Worm (Caenorhabditis elegans) whole organism, L1 larva: ENCODE measurements around the gene idpb-1.

Experiments used
- elt-2 ChIP-seq: sonication (generic microtip); optimal IDR thresholded peaks from 2 replicates; lab custom pipeline; 2016; ENCODE audit warnings: missing genetic modification characterization, mild to moderate bottlenecking, inconsistent platforms, missing compliant biosample characterization, missing genetic modification reagents
- fos-1 ChIP-seq: fragments of 150-350 bp; optimal IDR thresholded peaks from 2 replicates; lab custom pipeline; 2014; ENCODE audit warnings: missing biosample characterization, missing genetic modification characterization
- swsn-7 ChIP-seq: sonication (generic microtip); optimal IDR thresholded peaks from 2 replicates; lab custom pipeline; 2016; ENCODE audit warnings: missing genetic modification characterization, missing compliant biosample characterization
- unc-98 ChIP-seq: fragments of 200-800 bp; sonication (Bioruptor generic); IDR thresholded peaks from 2 replicates; pipeline ENCODE4 v1.3.6; 2022; ENCODE audit warnings: missing genetic modification characterization, missing compliant biosample characterization
- vab-15 ChIP-seq: sonication (generic microtip); optimal IDR thresholded peaks from 2 replicates; lab custom pipeline; 2017; ENCODE audit warnings: missing genotype, mild to moderate bottlenecking, missing genetic modification characterization, missing compliant biosample characterization

DNA sequence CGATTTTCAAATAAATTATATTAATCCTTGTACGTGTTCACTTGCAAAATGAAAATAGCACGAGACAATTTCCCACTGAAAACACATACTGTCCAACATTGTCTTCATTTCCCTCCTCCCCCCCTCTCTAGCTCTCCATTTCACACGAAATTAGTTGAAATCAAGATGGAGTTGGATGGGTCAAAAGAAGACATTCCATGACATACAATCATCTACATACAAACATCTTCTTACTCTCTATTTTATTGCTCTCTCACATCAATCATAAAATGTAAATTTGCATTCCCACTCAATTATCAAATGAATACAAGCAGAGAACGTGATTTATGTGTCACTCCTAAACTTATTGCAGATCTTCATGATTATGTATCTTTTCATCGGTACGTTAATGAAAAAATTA lies 13.9 kb downstream of the idpb-1 start, which contains the start of gene srsy-1:
- no peak for TF ChIP-seq vab-15 (tag; lab: Kevin White, UChicago)
- no peak for TF ChIP-seq elt-2 (tag; lab: Kevin White, UChicago)
- no peak for TF ChIP-seq swsn-7 (tag; lab: Kevin White, UChicago)
- TF ChIP-seq fos-1 (tag; lab: Kevin White, UChicago): no peak
- TF ChIP-seq unc-98: no peak
